Worm (Caenorhabditis elegans): Measurements from ENCODE around the gene Y16B4A.2.

Y16B4A.2 gene

ce11 chrX:14816717-14817116, 45.1 kb upstream of the Y16B4A.2 start:
- no peak for TF ChIP-seq ceh-82 (tag; optimal IDR thresholded peaks at IDR 0.05)
- TF ChIP-seq nhr-129 (tag; optimal IDR thresholded peaks at IDR 0.05) = peak; percentile 1
- no peak for TF ChIP-seq nhr-237 (tag; optimal IDR thresholded peaks at IDR 0.05)
- no peak for TF ChIP-seq elt-1 (tag; optimal IDR thresholded peaks at IDR 0.05)
- TF ChIP-seq sma-9 (GFP tag; optimal IDR thresholded peaks at IDR 0.05) = peak; percentile 49
- TF ChIP-seq sma-9 (tag; optimal IDR thresholded peaks at IDR 0.05) = no peak
- TF ChIP-seq elt-3 (tag; optimal IDR thresholded peaks at IDR 0.05) = no peak
- no peak for TF ChIP-seq snpc-4 (tag; optimal IDR thresholded peaks at IDR 0.05)
- TF ChIP-seq lin-39 (tag; optimal IDR thresholded peaks at IDR 0.05) = no peak
- TF ChIP-seq R02D3.7 (tag; optimal IDR thresholded peaks at IDR 0.05) = no peak
- TF ChIP-seq gmeb-1 (tag; optimal IDR thresholded peaks at IDR 0.05) = no peak
- TF ChIP-seq ztf-11 (tag; optimal IDR thresholded peaks at IDR 0.05) = no peak
- TF ChIP-seq nhr-10 (tag; optimal IDR thresholded peaks at IDR 0.05) = no peak
- TF ChIP-seq ztf-4 (tag; optimal IDR thresholded peaks at IDR 0.05) = no peak
- TF ChIP-seq C34F6.9 (tag; optimal IDR thresholded peaks at IDR 0.05) = no peak
- no peak for TF ChIP-seq aly-2 (tag; optimal IDR thresholded peaks at IDR 0.05)
- no peak for TF ChIP-seq mdl-1 (tag; optimal IDR thresholded peaks at IDR 0.05)
- TF ChIP-seq ceh-16 (tag; optimal IDR thresholded peaks at IDR 0.05) = no peak
- TF ChIP-seq nhr-77 (tag; optimal IDR thresholded peaks at IDR 0.05) = no peak
- peak; percentile 41 for TF ChIP-seq fos-1 (tag; optimal IDR thresholded peaks at IDR 0.05)
- peak; percentile 10 for TF ChIP-seq F13H6.1 (tag; optimal IDR thresholded peaks at IDR 0.05)
- TF ChIP-seq unc-62 (GFP tag; optimal IDR thresholded peaks at IDR 0.05) = no peak
- TF ChIP-seq nhr-25 (tag; optimal IDR thresholded peaks at IDR 0.05) = no peak
- TF ChIP-seq crh-2 (tag; optimal IDR thresholded peaks at IDR 0.05) = peak; percentile 54
- TF ChIP-seq sma-3 (GFP tag; optimal IDR thresholded peaks at IDR 0.05) = no peak
- TF ChIP-seq sem-4 (tag; optimal IDR thresholded peaks at IDR 0.05) = no peak
- no peak for TF ChIP-seq unc-39 (tag; optimal IDR thresholded peaks at IDR 0.05)
- TF ChIP-seq zag-1 (tag; optimal IDR thresholded peaks at IDR 0.05) = no peak
- no peak for TF ChIP-seq lin-11 (tag; optimal IDR thresholded peaks at IDR 0.05)
- TF ChIP-seq nhr-21 (tag; optimal IDR thresholded peaks at IDR 0.05) = no peak
- TF ChIP-seq ztf-1 (GFP tag; conservative IDR thresholded peaks at IDR 0.05) = no peak
- TF ChIP-seq nhr-23 (tag; optimal IDR thresholded peaks at IDR 0.05) = no peak
- TF ChIP-seq blmp-1 (tag; optimal IDR thresholded peaks at IDR 0.05; ENCODE audit: insufficient read depth) = no peak
- TF ChIP-seq ama-1 (optimal IDR thresholded peaks at IDR 0.05) = peak; percentile 21

- TF ChIP-seq nhr-237 (tag; optimal IDR thresholded peaks at IDR 0.05) (no peak), C34F6.9 (tag; optimal IDR thresholded peaks at IDR 0.05) (peak; percentile 9), sem-4 (tag; optimal IDR thresholded peaks at IDR 0.05) (no peak), gmeb-1 (tag; optimal IDR thresholded peaks at IDR 0.05) (peak; percentile 1), sma-9 (GFP tag; optimal IDR thresholded peaks at IDR 0.05) (peak; percentile 39), sma-9 (tag; optimal IDR thresholded peaks at IDR 0.05) (no peak), nhr-25 (tag; optimal IDR thresholded peaks at IDR 0.05) (peak; percentile 0), nhr-21 (tag; optimal IDR thresholded peaks at IDR 0.05) (peak; percentile 25), unc-55 (GFP tag; optimal IDR thresholded peaks at IDR 0.05) (peak; percentile 5)
Observed at ce11 chrX:14815412-14815811, 43.8 kb upstream of the Y16B4A.2 start.

DNA sequence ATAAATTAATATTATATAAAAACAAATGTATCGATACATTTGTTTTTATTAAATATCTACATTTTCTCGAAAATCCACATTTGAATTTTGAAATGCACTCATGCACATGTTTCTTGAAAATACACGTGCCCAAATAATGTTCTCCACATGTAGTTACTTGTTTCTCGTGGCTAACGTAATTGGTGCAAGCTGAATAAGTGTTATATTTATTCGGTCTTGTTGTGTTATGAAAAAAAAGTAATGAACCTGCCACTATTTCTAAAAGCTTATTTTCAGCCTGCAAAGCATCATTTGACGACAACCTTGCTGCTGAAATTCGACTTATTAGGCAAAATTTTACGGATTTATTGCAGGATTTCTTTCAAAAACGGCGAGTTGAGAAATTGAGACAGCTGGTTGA, 41.7 kb upstream of the Y16B4A.2 start:
- TF ChIP-seq nhr-10 (tag; optimal IDR thresholded peaks at IDR 0.05) (peak; percentile 48), ztf-4 (tag; optimal IDR thresholded peaks at IDR 0.05) (peak; percentile 67), gmeb-1 (tag; optimal IDR thresholded peaks at IDR 0.05) (peak; percentile 84), aly-2 (tag; optimal IDR thresholded peaks at IDR 0.05) (no peak), F13H6.1 (tag; optimal IDR thresholded peaks at IDR 0.05) (peak; percentile 63), crh-2 (tag; optimal IDR thresholded peaks at IDR 0.05) (peak; percentile 87), lin-11 (tag; optimal IDR thresholded peaks at IDR 0.05) (no peak), nhr-21 (tag; optimal IDR thresholded peaks at IDR 0.05) (peak; percentile 83), mab-5 (tag; optimal IDR thresholded peaks at IDR 0.05) (peak; percentile 62), skn-1 (tag; optimal IDR thresholded peaks at IDR 0.05) (no peak), ceh-16 (tag; optimal IDR thresholded peaks at IDR 0.05) (no peak), snpc-4 (tag; optimal IDR thresholded peaks at IDR 0.05) (peak; percentile 64), nhr-77 (tag; optimal IDR thresholded peaks at IDR 0.05) (no peak), peb-1 (tag; optimal IDR thresholded peaks at IDR 0.05) (no peak), unc-39 (tag; optimal IDR thresholded peaks at IDR 0.05) (no peak), nhr-129 (tag; optimal IDR thresholded peaks at IDR 0.05) (peak; percentile 90), elt-1 (tag; optimal IDR thresholded peaks at IDR 0.05) (no peak), zag-1 (tag; optimal IDR thresholded peaks at IDR 0.05) (peak; percentile 11), nhr-23 (tag; optimal IDR thresholded peaks at IDR 0.05) (no peak), lsy-2 (tag; optimal IDR thresholded peaks at IDR 0.05) (peak; percentile 57 to 81), ceh-82 (tag; optimal IDR thresholded peaks at IDR 0.05) (no peak), sem-4 (tag; optimal IDR thresholded peaks at IDR 0.05) (no peak), sma-3 (GFP tag; optimal IDR thresholded peaks at IDR 0.05) (peak; percentile 53), R02D3.7 (tag; optimal IDR thresholded peaks at IDR 0.05) (no peak), unc-55 (GFP tag; optimal IDR thresholded peaks at IDR 0.05) (peak; percentile 94), alr-1 (tag; optimal IDR thresholded peaks at IDR 0.05) (no peak), nhr-237 (tag; optimal IDR thresholded peaks at IDR 0.05) (no peak), lin-13 (GFP tag; optimal IDR thresholded peaks at IDR 0.05) (peak; percentile 55), Y55F3AM.14 (GFP tag; optimal IDR thresholded peaks at IDR 0.05) (no peak), unc-62 (GFP tag; optimal IDR thresholded peaks at IDR 0.05) (no peak), fos-1 (tag; optimal IDR thresholded peaks at IDR 0.05) (peak; percentile 58), nhr-6 (tag; optimal IDR thresholded peaks at IDR 0.05) (peak; percentile 87), ztf-11 (tag; optimal IDR thresholded peaks at IDR 0.05) (no peak), egl-27 (tag; optimal IDR thresholded peaks at IDR 0.05) (peak; percentile 66), C34F6.9 (tag; optimal IDR thresholded peaks at IDR 0.05) (peak; percentile 95), sma-9 (GFP tag; optimal IDR thresholded peaks at IDR 0.05) (peak; percentile 91), sma-9 (tag; optimal IDR thresholded peaks at IDR 0.05) (no peak), nhr-25 (tag; optimal IDR thresholded peaks at IDR 0.05) (peak; percentile 72), nhr-12 (tag; optimal IDR thresholded peaks at IDR 0.05) (no peak), dmd-4 (tag; optimal IDR thresholded peaks at IDR 0.05) (peak; percentile 19)
